Fruit fly (Drosophila melanogaster) whole organism, embryonic: ENCODE data around the gene Gnpat.

Experiments used
- Abd-B ChIP-seq: fragments of 200-800 bp; sonication (Bioruptor generic); optimal IDR thresholded peaks from 2 replicates; lab custom pipeline; 2018; ENCODE audit warnings: missing biosample characterization, mild to moderate bottlenecking, missing genetic modification characterization, moderate library complexity
- Antp ChIP-seq: fragments of 200-800 bp; sonication (Bioruptor generic); optimal IDR thresholded peaks from 3 replicates; lab custom pipeline; 2016; ENCODE audit warnings: missing biosample characterization, missing genetic modification characterization
- Asciz ChIP-seq: fragments of 200-800 bp; sonication (Bioruptor generic); optimal IDR thresholded peaks from 2 replicates; lab custom pipeline; 2017; ENCODE audit warnings: missing biosample characterization, mild to moderate bottlenecking, missing genetic modification characterization, missing genetic modification reagents
- Atf-2 ChIP-seq: fragments of 200-800 bp; sonication (Bioruptor generic); optimal IDR thresholded peaks from 2 replicates; lab custom pipeline; 2016; ENCODE audit warnings: missing biosample characterization, missing genetic modification characterization
- B-H2 ChIP-seq: fragments of 200-800 bp; sonication (Bioruptor generic); optimal IDR thresholded peaks from 2 replicates; lab custom pipeline; 2018; ENCODE audit warnings: missing biosample characterization, mild to moderate bottlenecking, missing genetic modification characterization
- Bdp1 ChIP-seq: fragments of 200-800 bp; sonication (Bioruptor generic); optimal IDR thresholded peaks from 3 replicates; lab custom pipeline; 2016; ENCODE audit warnings: missing biosample characterization, missing genetic modification characterization
- Bgb ChIP-seq: fragments of 200-800 bp; sonication (Bioruptor generic); IDR thresholded peaks from 2 replicates; pipeline ENCODE4 v1.3.6; 2022; ENCODE audit warnings: missing biosample characterization, missing genetic modification characterization; ENCODE audit not compliant: partially characterized antibody
- CG11398 ChIP-seq: fragments of 200-800 bp; sonication (Bioruptor generic); optimal IDR thresholded peaks from 2 replicates; lab custom pipeline; 2016; ENCODE audit warnings: missing biosample characterization, missing genetic modification characterization
- CG12299 ChIP-seq: fragments of 200-800 bp; sonication (Bioruptor generic); optimal IDR thresholded peaks from 2 replicates; lab custom pipeline; 2018; ENCODE audit warnings: missing biosample characterization, mild to moderate bottlenecking, missing genetic modification characterization
- CG14014 ChIP-seq: fragments of 200-800 bp; sonication (Bioruptor generic); IDR thresholded peaks from 2 replicates; pipeline ENCODE4 v1.3.6; 2022; ENCODE audit warnings: missing biosample characterization, missing genetic modification characterization
- CG15073 ChIP-seq: fragments of 200-800 bp; sonication (Bioruptor generic); optimal IDR thresholded peaks from 2 replicates; lab custom pipeline; 2016; ENCODE audit warnings: missing biosample characterization, missing genetic modification characterization
- CG1529 ChIP-seq: fragments of 200-800 bp; sonication (Bioruptor generic); optimal IDR thresholded peaks from 3 replicates; lab custom pipeline; 2018; ENCODE audit warnings: missing biosample characterization, missing genetic modification characterization
- CG1647 ChIP-seq: fragments of 200-800 bp; sonication (Bioruptor generic); optimal IDR thresholded peaks from 3 replicates; lab custom pipeline; 2016; ENCODE audit warnings: missing biosample characterization, missing genetic modification characterization
- CG16813 ChIP-seq: fragments of 200-800 bp; sonication (Bioruptor generic); IDR thresholded peaks from 3 replicates; pipeline ENCODE4 v1.3.6; 2022; ENCODE audit warnings: missing biosample characterization, missing genetic modification characterization; ENCODE audit not compliant: partially characterized antibody
- CG2120 ChIP-seq: fragments of 200-800 bp; sonication (Bioruptor generic); optimal IDR thresholded peaks from 3 replicates; lab custom pipeline; 2016; ENCODE audit warnings: missing biosample characterization, missing genetic modification characterization
- CG3281 ChIP-seq: fragments of 200-800 bp; sonication (Bioruptor generic); optimal IDR thresholded peaks from 3 replicates; lab custom pipeline; 2017; ENCODE audit warnings: missing biosample characterization, mild to moderate bottlenecking, missing genetic modification characterization
- CG33213 ChIP-seq: fragments of 200-800 bp; sonication (Bioruptor generic); optimal IDR thresholded peaks from 3 replicates; lab custom pipeline; 2016; ENCODE audit warnings: missing biosample characterization, missing genetic modification characterization
- CG5953 ChIP-seq: fragments of 200-800 bp; sonication (Bioruptor generic); IDR thresholded peaks from 2 replicates; pipeline ENCODE4 v1.3.6; 2022; ENCODE audit warnings: missing biosample characterization, missing genetic modification characterization
- CG6689 ChIP-seq: fragments of 200-800 bp; sonication (Bioruptor generic); IDR thresholded peaks from 2 replicates; pipeline ENCODE4 v1.3.6; 2022; ENCODE audit warnings: missing biosample characterization, missing genetic modification characterization
- CG7963 ChIP-seq: fragments of 200-800 bp; sonication (Bioruptor generic); IDR thresholded peaks from 3 replicates; pipeline ENCODE4 v1.3.6; 2022; ENCODE audit warnings: missing biosample characterization, missing genetic modification characterization; ENCODE audit not compliant: partially characterized antibody
- Dip3 ChIP-seq: fragments of 200-800 bp; sonication (Bioruptor generic); optimal IDR thresholded peaks from 3 replicates; lab custom pipeline; 2016; ENCODE audit warnings: missing biosample characterization, missing genetic modification characterization
- Drgx ChIP-seq: fragments of 200-800 bp; sonication (Bioruptor generic); IDR thresholded peaks from 2 replicates; pipeline ENCODE4 v1.3.6; 2022; ENCODE audit warnings: missing biosample characterization, missing genetic modification characterization
- E2f1 ChIP-seq: fragments of 200-800 bp; sonication (Bioruptor generic); IDR thresholded peaks from 2 replicates; pipeline ENCODE4 v1.3.6; 2022; ENCODE audit warnings: missing biosample characterization, missing genetic modification characterization
- ERR ChIP-seq: fragments of 200-800 bp; sonication (Bioruptor generic); optimal IDR thresholded peaks from 2 replicates; lab custom pipeline; 2016; ENCODE audit warnings: missing biosample characterization, missing genetic modification characterization
- Fer3 ChIP-seq: fragments of 200-800 bp; sonication (Bioruptor generic); optimal IDR thresholded peaks from 2 replicates; lab custom pipeline; 2018; ENCODE audit warnings: missing biosample characterization, mild to moderate bottlenecking, missing genetic modification characterization, moderate library complexity
- Gug ChIP-seq: fragments of 200-800 bp; sonication (Bioruptor generic); IDR thresholded peaks from 4 replicates; pipeline ENCODE4 v1.3.6; 2022; ENCODE audit warnings: missing biosample characterization, missing genetic modification characterization
- H15 ChIP-seq: fragments of 200-800 bp; sonication (Bioruptor generic); IDR thresholded peaks from 3 replicates; pipeline ENCODE4 v1.3.6; 2022; ENCODE audit warnings: missing biosample characterization, missing genetic modification characterization
- Hand ChIP-seq: fragments of 200-800 bp; sonication (Bioruptor generic); optimal IDR thresholded peaks from 2 replicates; lab custom pipeline; 2017; ENCODE audit warnings: mild to moderate bottlenecking, missing biosample characterization, missing genetic modification reagents, missing genetic modification characterization
- HmgD ChIP-seq: fragments of 200-800 bp; sonication (Bioruptor generic); optimal IDR thresholded peaks from 3 replicates; lab custom pipeline; 2016; ENCODE audit warnings: missing biosample characterization, missing genetic modification characterization
- HmgZ ChIP-seq: fragments of 200-800 bp; sonication (Bioruptor generic); optimal IDR thresholded peaks from 2 replicates; lab custom pipeline; 2018; ENCODE audit warnings: missing biosample characterization, mild to moderate bottlenecking, missing genetic modification characterization
- Kr ChIP-seq: fragments of 200-800 bp; sonication (Bioruptor generic); optimal IDR thresholded peaks from 2 replicates; lab custom pipeline; 2017; ENCODE audit warnings: missing biosample characterization, mild to moderate bottlenecking, missing genetic modification characterization
- MESR4 ChIP-seq: fragments of 200-800 bp; sonication (Bioruptor generic); optimal IDR thresholded peaks from 2 replicates; lab custom pipeline; 2018; ENCODE audit warnings: missing biosample characterization, mild to moderate bottlenecking, missing genetic modification characterization, moderate library complexity
- Med ChIP-seq: fragments of 200-800 bp; sonication (Bioruptor generic); peaks from one replicate; lab custom pipeline; 2016; ENCODE audit warnings: missing biosample characterization, missing genetic modification characterization, mild to moderate bottlenecking, inconsistent platforms, moderate library complexity
- Myb ChIP-seq: fragments of 200-800 bp; sonication (Bioruptor generic); optimal IDR thresholded peaks from 2 replicates; lab custom pipeline; 2016; ENCODE audit warnings: missing biosample characterization, missing genetic modification characterization
- ac ChIP-seq: fragments of 200-800 bp; sonication (Bioruptor generic); optimal IDR thresholded peaks from 3 replicates; lab custom pipeline; 2017; ENCODE audit warnings: missing biosample characterization, mild to moderate bottlenecking, missing genetic modification characterization
- ase ChIP-seq: fragments of 200-800 bp; sonication (Bioruptor generic); IDR thresholded peaks from 3 replicates; pipeline ENCODE4 v1.3.6; 2022; ENCODE audit warnings: missing biosample characterization, missing genetic modification characterization
- az2 ChIP-seq: fragments of 200-800 bp; sonication (Bioruptor generic); optimal IDR thresholded peaks from 3 replicates; lab custom pipeline; 2016; ENCODE audit warnings: missing biosample characterization, missing genetic modification characterization
- cas ChIP-seq: fragments of 200-800 bp; sonication (Bioruptor generic); IDR thresholded peaks from 2 replicates; pipeline ENCODE4 v1.3.6; 2022; ENCODE audit warnings: missing biosample characterization, missing genetic modification characterization
- crp ChIP-seq, 2 experiments: fragments of 200-800 bp; sonication (Bioruptor generic); optimal IDR thresholded peaks; 2 replicates in 1 of 2; 3 replicates in 1 of 2; lab custom pipeline; 2017; ENCODE audit warnings: missing biosample characterization in 2 of 2, missing genetic modification characterization in 2 of 2, mild to moderate bottlenecking in 1 of 2, moderate library complexity in 1 of 2
- gsb ChIP-seq: fragments of 200-800 bp; sonication (Bioruptor generic); IDR thresholded peaks from 2 replicates; pipeline ENCODE4 v1.3.6; 2022; ENCODE audit warnings: missing biosample characterization, missing genetic modification characterization
- gsb-n ChIP-seq: fragments of 200-800 bp; sonication (Bioruptor generic); optimal IDR thresholded peaks from 3 replicates; lab custom pipeline; 2018; ENCODE audit warnings: missing biosample characterization, mild to moderate bottlenecking, missing genetic modification characterization
- inv ChIP-seq: fragments of 200-800 bp; sonication (Bioruptor generic); IDR thresholded peaks from 2 replicates; pipeline ENCODE4 v1.3.6; 2022; ENCODE audit warnings: missing biosample characterization, missing genetic modification characterization; ENCODE audit not compliant: partially characterized antibody
- jing ChIP-seq: fragments of 200-800 bp; sonication (Bioruptor generic); optimal IDR thresholded peaks from 2 replicates; lab custom pipeline; 2018; ENCODE audit warnings: missing biosample characterization, mild to moderate bottlenecking, missing genetic modification characterization
- odd ChIP-seq: fragments of 200-800 bp; sonication (Bioruptor generic); optimal IDR thresholded peaks from 2 replicates; lab custom pipeline; 2017; ENCODE audit warnings: missing biosample characterization, mild to moderate bottlenecking, missing genetic modification characterization
- pros ChIP-seq: fragments of 200-800 bp; sonication (Bioruptor generic); optimal IDR thresholded peaks from 3 replicates; lab custom pipeline; 2019; ENCODE audit warnings: missing biosample characterization, mild to moderate bottlenecking, missing genetic modification characterization, moderate library complexity
- psq ChIP-seq: fragments of 200-800 bp; sonication (Bioruptor generic); optimal IDR thresholded peaks from 2 replicates; lab custom pipeline; 2017; ENCODE audit warnings: missing biosample characterization, missing genetic modification characterization
- rib ChIP-seq: fragments of 200-800 bp; sonication (Bioruptor generic); IDR thresholded peaks from 2 replicates; pipeline ENCODE4 v1.3.6; 2022; ENCODE audit warnings: missing biosample characterization, missing genetic modification characterization
- row ChIP-seq: fragments of 200-800 bp; sonication (Bioruptor generic); IDR thresholded peaks from 3 replicates; pipeline ENCODE4 v1.3.6; 2022; ENCODE audit warnings: missing biosample characterization, missing genetic modification characterization
- toy ChIP-seq: fragments of 200-800 bp; sonication (Bioruptor generic); IDR thresholded peaks from 2 replicates; pipeline ENCODE4 v1.3.6; 2022; ENCODE audit warnings: missing biosample characterization, missing genetic modification characterization
- tup ChIP-seq: fragments of 200-800 bp; sonication (Bioruptor generic); optimal IDR thresholded peaks from 2 replicates; lab custom pipeline; 2016; ENCODE audit warnings: missing biosample characterization, mild to moderate bottlenecking, missing genetic modification characterization, moderate library complexity
- zen ChIP-seq: fragments of 200-800 bp; sonication (Bioruptor generic); optimal IDR thresholded peaks from 3 replicates; lab custom pipeline; 2018; ENCODE audit warnings: missing biosample characterization, mild to moderate bottlenecking, missing genetic modification characterization, moderate library complexity

Gene Gnpat

DNA sequence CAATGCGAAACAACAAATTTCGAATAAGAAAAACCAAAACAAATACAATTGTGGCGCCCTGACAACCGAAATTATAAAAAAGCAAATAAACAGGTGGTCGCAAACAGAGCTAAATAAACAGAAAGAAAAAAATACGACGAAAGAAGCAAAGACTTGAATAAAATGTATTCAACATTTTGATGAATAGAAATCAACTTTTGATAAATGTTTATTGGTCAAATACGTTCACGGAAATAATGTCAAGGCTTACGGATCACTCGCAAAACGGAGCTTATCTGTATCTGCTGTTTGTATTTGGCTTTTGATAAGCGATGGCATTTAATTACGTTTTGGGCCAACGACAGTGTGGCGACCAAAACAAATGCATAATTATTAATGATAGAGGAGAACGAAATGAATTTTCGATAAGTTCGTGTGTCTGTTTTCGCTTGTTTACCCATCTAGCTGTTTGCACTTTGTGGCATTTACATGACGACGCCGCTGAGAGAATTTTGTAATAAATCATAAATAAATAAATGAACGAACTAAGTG lies 37.5 kb downstream of the Gnpat start (continued):
- TF ChIP-seq HmgD (GFP tag; lab: Kevin White, UChicago) = no peak
- no peak for TF ChIP-seq Dip3 (GFP tag; lab: Kevin White, UChicago)
- no peak for TF ChIP-seq CG6689 (GFP tag; lab: Robert Waterston, UW)
- peak; percentile 3 for TF ChIP-seq CG33213 (GFP tag; lab: Kevin White, UChicago)
- TF ChIP-seq ase (GFP tag; lab: Robert Waterston, UW) = no peak
- TF ChIP-seq CG12299 = peak; percentile 62
- peak; percentile 29 for TF ChIP-seq ac (GFP tag; lab: Kevin White, UChicago)
- TF ChIP-seq CG1529 (GFP tag; lab: Kevin White, UChicago) = peak; percentile 26
- peak; percentile 81 for TF ChIP-seq Asciz (GFP tag; lab: Kevin White, UChicago)
- no peak for TF ChIP-seq CG15073
- no peak for TF ChIP-seq Gug (GFP tag; lab: Robert Waterston, UW)
- peak; percentile 34 for TF ChIP-seq HmgZ
- TF ChIP-seq az2 = no peak
- no peak for TF ChIP-seq psq (GFP tag; lab: Kevin White, UChicago)
- TF ChIP-seq toy (GFP tag; lab: Robert Waterston, UW) = no peak
- TF ChIP-seq CG14014 (GFP tag; lab: Robert Waterston, UW) = peak; percentile 26; the same call in 1 of the 2 replicates
- no peak for TF ChIP-seq Atf-2
- TF ChIP-seq odd = peak; percentile 84
- TF ChIP-seq jing (GFP tag; lab: Kevin White, UChicago) = no peak
- TF ChIP-seq CG3281 (GFP tag; lab: Kevin White, UChicago) = peak; percentile 75
- no peak for TF ChIP-seq crp (GFP tag; optimal IDR thresholded peaks at IDR 0.05; lab: Kevin White, UChicago)
- TF ChIP-seq ERR (GFP tag; lab: Kevin White, UChicago) = no peak
- no peak for TF ChIP-seq gsb (GFP tag; lab: Robert Waterston, UW)
- TF ChIP-seq Antp = no peak
- no peak for TF ChIP-seq CG1647 (GFP tag; lab: Kevin White, UChicago)
- TF ChIP-seq tup (GFP tag; lab: Kevin White, UChicago) = no peak
- no peak for TF ChIP-seq cas
- no peak for TF ChIP-seq inv (GFP tag; lab: Robert Waterston, UW)
- TF ChIP-seq H15 (GFP tag; lab: Robert Waterston, UW) = no peak
- TF ChIP-seq rib (GFP tag; lab: Robert Waterston, UW) = no peak
- TF ChIP-seq Myb (GFP tag; lab: Kevin White, UChicago) = peak; percentile 30
- peak; percentile 33 for TF ChIP-seq CG2120 (GFP tag; lab: Kevin White, UChicago)
- peak; percentile 43 for TF ChIP-seq Hand
- TF ChIP-seq MESR4 (GFP tag; lab: Kevin White, UChicago) = no peak
- no peak for TF ChIP-seq Abd-B (GFP tag; lab: Kevin White, UChicago)
- no peak for TF ChIP-seq Bdp1 (GFP tag; lab: Kevin White, UChicago)
- TF ChIP-seq CG11398 (GFP tag; lab: Kevin White, UChicago) = peak; percentile 57
- peak; percentile 54 for TF ChIP-seq B-H2 (GFP tag; lab: Kevin White, UChicago)
- peak; percentile 70 for TF ChIP-seq gsb-n (tag; lab: Kevin White, UChicago)
- peak; percentile 42 for TF ChIP-seq Fer3 (tag; lab: Kevin White, UChicago)
- no peak for TF ChIP-seq Bgb (GFP tag; lab: Robert Waterston, UW)
- TF ChIP-seq CG16813 (GFP tag; lab: Robert Waterston, UW) = no peak
- TF ChIP-seq zen (tag; lab: Kevin White, UChicago) = no peak
- no peak for TF ChIP-seq Drgx (GFP tag; lab: Robert Waterston, UW)
- peak; percentile 82 for TF ChIP-seq Med
- no peak for TF ChIP-seq pros
- TF ChIP-seq row (GFP tag; lab: Robert Waterston, UW) = no peak
- TF ChIP-seq Kr (GFP tag; lab: Kevin White, UChicago) = peak; percentile 57
- no peak for TF ChIP-seq CG5953 (GFP tag; lab: Robert Waterston, UW)
- TF ChIP-seq CG7963 (GFP tag; lab: Robert Waterston, UW) = no peak
- peak; percentile 10; the same call in 1 of the 2 replicates for TF ChIP-seq E2f1 (GFP tag; lab: Robert Waterston, UW)
